Worm (Caenorhabditis elegans) whole organism, early embryonic: Measurements from ENCODE around the gene mif-4.
A peak's percentile ranks its signal among the peaks of the same experiment; 100 is the strongest.

ENCODE experiments used
- B0310.2 ChIP-seq: sonication (generic microtip); optimal IDR thresholded peaks from 2 replicates; lab custom pipeline; 2016; ENCODE audit warnings: mild to moderate bottlenecking, missing genetic modification characterization, missing compliant biosample characterization
- F13C5.2 ChIP-seq: sonication (generic microtip); optimal IDR thresholded peaks from 2 replicates; lab custom pipeline; 2017; ENCODE audit warnings: mild to moderate bottlenecking, missing genetic modification characterization, inconsistent platforms, missing compliant biosample characterization
- aly-1 ChIP-seq: sonication (generic microtip); optimal IDR thresholded peaks from 2 replicates; lab custom pipeline; 2016; ENCODE audit warnings: missing genetic modification characterization, missing compliant biosample characterization
- ama-1 ChIP-seq: fragments of 150-350 bp; optimal IDR thresholded peaks from 2 replicates; lab custom pipeline; 2014
- ceh-13 ChIP-seq: fragments of 200-800 bp; sonication (Bioruptor generic); optimal IDR thresholded peaks from 2 replicates; lab custom pipeline; 2018; ENCODE audit warnings: mild to moderate bottlenecking, missing genetic modification characterization, missing compliant biosample characterization
- ceh-36 ChIP-seq: sonication (generic microtip); optimal IDR thresholded peaks from 2 replicates; lab custom pipeline; 2016; ENCODE audit warnings: missing genetic modification characterization, inconsistent platforms, missing compliant biosample characterization
- ets-7 ChIP-seq: sonication (generic microtip); optimal IDR thresholded peaks from 2 replicates; lab custom pipeline; 2016; ENCODE audit warnings: missing genotype, missing genetic modification characterization, missing compliant biosample characterization
- flt-1 ChIP-seq: fragments of 200-800 bp; sonication (Bioruptor generic); IDR thresholded peaks from 2 replicates; pipeline ENCODE4 v1.3.6; 2022; ENCODE audit warnings: missing genetic modification characterization, missing compliant biosample characterization
- hmbx-1 ChIP-seq: sonication (generic microtip); optimal IDR thresholded peaks from 2 replicates; lab custom pipeline; 2016; ENCODE audit warnings: mild to moderate bottlenecking, missing genetic modification characterization, missing compliant biosample characterization
- hmg-4 ChIP-seq: fragments of 200-800 bp; sonication (Bioruptor generic); optimal IDR thresholded peaks from 2 replicates; lab custom pipeline; 2018; ENCODE audit warnings: mild to moderate bottlenecking, missing genetic modification characterization, missing compliant biosample characterization
- hnd-1 ChIP-seq: sonication (generic microtip); optimal IDR thresholded peaks from 2 replicates; lab custom pipeline; 2016; ENCODE audit warnings: missing genetic modification characterization, missing compliant biosample characterization
- pes-1 ChIP-seq: fragments of 200-800 bp; sonication (Bioruptor generic); IDR thresholded peaks from 2 replicates; pipeline ENCODE4 v1.3.6; 2022; ENCODE audit warnings: missing genetic modification reagents, missing genetic modification characterization, missing compliant biosample characterization
- scrt-1 ChIP-seq: fragments of 200-800 bp; sonication (Bioruptor generic); IDR thresholded peaks from 2 replicates; pipeline ENCODE4 v1.3.6; 2022; ENCODE audit warnings: missing genetic modification characterization, missing compliant biosample characterization
- sea-1 ChIP-seq: fragments of 200-800 bp; sonication (Bioruptor generic); conservative IDR thresholded peaks from 2 replicates; pipeline ENCODE4 v1.3.6; 2022; ENCODE audit warnings: missing genetic modification characterization, missing compliant biosample characterization
- tbx-11 ChIP-seq: fragments of 200-800 bp; sonication (Bioruptor generic); IDR thresholded peaks from 2 replicates; pipeline ENCODE4 v1.3.6; 2022; ENCODE audit warnings: missing genetic modification characterization, missing compliant biosample characterization
- tbx-37 ChIP-seq: fragments of 200-800 bp; sonication (Bioruptor generic); conservative IDR thresholded peaks from 2 replicates; pipeline ENCODE4 v1.3.6; 2022; ENCODE audit warnings: missing genetic modification reagents, missing genetic modification characterization, missing compliant biosample characterization
- tra-4 ChIP-seq: sonication (generic microtip); optimal IDR thresholded peaks from 2 replicates; lab custom pipeline; 2017; ENCODE audit warnings: missing genetic modification characterization, missing compliant biosample characterization

The mif-4 gene

ce11 chrIV:6307439-6307838 lies 28.4 kb downstream of the mif-4 start, which contains the start of gene csp-2:
TSS of gene csp-2 (plus strand) at chrIV:6307739.
- no peak for TF ChIP-seq hmg-4

ce11 chrIV:6303642-6304041 lies 32.2 kb downstream of the mif-4 start, which contains the start of gene srv-25:
TSS of gene srv-25 (minus strand) at chrIV:6303742.
- TF ChIP-seq ceh-13 (GFP tag; lab: Kevin White, UChicago) (no peak), hnd-1 (tag; lab: Kevin White, UChicago) (no peak), ets-7 (tag; lab: Kevin White, UChicago) (no peak), scrt-1 (GFP tag; lab: Robert Waterston, UW) (no peak), B0310.2 (tag; lab: Kevin White, UChicago) (no peak), ceh-36 (tag; lab: Kevin White, UChicago) (no peak), tbx-37 (no peak), tbx-11 (GFP tag; lab: Robert Waterston, UW) (no peak), flt-1 (GFP tag; lab: Robert Waterston, UW) (no peak), hmg-4 (no peak), hmbx-1 (no peak), pes-1 (GFP tag; lab: Robert Waterston, UW) (no peak), sea-1 (GFP tag; lab: Robert Waterston, UW) (no peak), F13C5.2 (no peak), ama-1 (lab: Kevin White, UChicago) (no peak), tra-4 (tag; lab: Kevin White, UChicago) (no peak), aly-1 (tag; lab: Kevin White, UChicago) (no peak)

ce11 chrIV:6301764-6302163 lies 34.0 kb downstream of the mif-4 start, which contains the start of gene srv-26:
TSS of gene srv-26 (minus strand) at chrIV:6301864.
- TF ChIP-seq sea-1 (GFP tag; lab: Robert Waterston, UW) (no peak), tbx-11 (GFP tag; lab: Robert Waterston, UW) (no peak), F13C5.2 (no peak), scrt-1 (GFP tag; lab: Robert Waterston, UW) (no peak), aly-1 (tag; lab: Kevin White, UChicago) (no peak), flt-1 (GFP tag; lab: Robert Waterston, UW) (no peak), hmg-4 (no peak), ets-7 (tag; lab: Kevin White, UChicago) (no peak), tra-4 (tag; lab: Kevin White, UChicago) (no peak), tbx-37 (no peak), ceh-13 (GFP tag; lab: Kevin White, UChicago) (no peak)

ce11 chrIV:6299523-6299922 lies 36.3 kb downstream of the mif-4 start:
- no peak for TF ChIP-seq flt-1 (GFP tag; lab: Robert Waterston, UW)
- no peak for TF ChIP-seq aly-1 (tag; lab: Kevin White, UChicago)
- no peak for TF ChIP-seq ceh-13 (GFP tag; lab: Kevin White, UChicago)
- TF ChIP-seq pes-1 (GFP tag; lab: Robert Waterston, UW) = no peak
- TF ChIP-seq tra-4 (tag; lab: Kevin White, UChicago) = no peak
- TF ChIP-seq scrt-1 (GFP tag; lab: Robert Waterston, UW) = no peak
- no peak for TF ChIP-seq hmbx-1
- no peak for TF ChIP-seq ets-7 (tag; lab: Kevin White, UChicago)
- no peak for TF ChIP-seq ama-1 (lab: Kevin White, UChicago)

- TF ChIP-seq ceh-36 (tag; lab: Kevin White, UChicago) = no peak
Measured at ce11 chrIV:6298253-6298652, 37.5 kb downstream of the mif-4 start, which contains the start of gene srv-27. TSS of gene srv-27 (minus strand) at chrIV:6298353.

ce11 chrIV:6294081-6294480 lies 41.7 kb downstream of the mif-4 start, which contains the start of gene hil-2:
TSS of gene hil-2 (plus strand) at chrIV:6294240.
- TF ChIP-seq B0310.2 (tag; lab: Kevin White, UChicago) (no peak), hmbx-1 (no peak), tbx-37 (no peak), F13C5.2 (no peak), flt-1 (GFP tag; lab: Robert Waterston, UW) (peak; percentile 53; the same call in 1 of the 2 replicates), hmg-4 (no peak), hnd-1 (tag; lab: Kevin White, UChicago) (no peak), aly-1 (tag; lab: Kevin White, UChicago) (no peak), ceh-13 (GFP tag; lab: Kevin White, UChicago) (no peak), pes-1 (GFP tag; lab: Robert Waterston, UW) (no peak), ama-1 (lab: Kevin White, UChicago) (peak; percentile 93), tra-4 (tag; lab: Kevin White, UChicago) (no peak), ets-7 (tag; lab: Kevin White, UChicago) (no peak), tbx-11 (GFP tag; lab: Robert Waterston, UW) (0 out of 2 replicates have a peak, but pooled peaks have one; percentile 13), scrt-1 (GFP tag; lab: Robert Waterston, UW) (no peak), ceh-36 (tag; lab: Kevin White, UChicago) (no peak), sea-1 (GFP tag; lab: Robert Waterston, UW) (0 out of 2 replicates have a peak, but pooled peaks have one; percentile 37)

- no peak for TF ChIP-seq F13C5.2
- TF ChIP-seq ceh-13 (GFP tag; lab: Kevin White, UChicago) = no peak
- no peak for TF ChIP-seq ceh-36 (tag; lab: Kevin White, UChicago)
- TF ChIP-seq tra-4 (tag; lab: Kevin White, UChicago) = no peak
- no peak for TF ChIP-seq aly-1 (tag; lab: Kevin White, UChicago)
- no peak for TF ChIP-seq scrt-1 (GFP tag; lab: Robert Waterston, UW)
- no peak for TF ChIP-seq ama-1 (lab: Kevin White, UChicago)
Measured at ce11 chrIV:6290741-6291140, 45.1 kb downstream of the mif-4 start, which contains the start of gene srv-24. TSS of gene srv-24 (minus strand) at chrIV:6290841.
